Fruit fly (Drosophila melanogaster) whole organism, prepupa: ENCODE data around the gene CG10470.

Experiments used
- Blimp-1 ChIP-seq: fragments of 200-800 bp; sonication (Bioruptor generic); optimal IDR thresholded peaks from 3 replicates; lab custom pipeline; 2017; ENCODE audit warnings: missing biosample characterization, missing genetic modification characterization, mild to moderate bottlenecking, moderate library complexity, missing genetic modification reagents
- CG10669 ChIP-seq: fragments of 200-800 bp; sonication (Bioruptor generic); optimal IDR thresholded peaks from 3 replicates; lab custom pipeline; 2018; ENCODE audit warnings: missing biosample characterization, mild to moderate bottlenecking, missing genetic modification characterization, moderate library complexity
- CG11294 ChIP-seq: fragments of 200-800 bp; sonication (Bioruptor generic); IDR thresholded peaks from 2 replicates; pipeline ENCODE4 v1.3.6; 2022; ENCODE audit warnings: missing biosample characterization, missing genetic modification characterization
- CG3032 ChIP-seq: fragments of 200-800 bp; optimal IDR thresholded peaks from 2 replicates; lab custom pipeline; 2019; ENCODE audit warnings: missing biosample characterization, mild to moderate bottlenecking, missing genetic modification characterization, moderate library complexity
- CG31627 ChIP-seq: fragments of 200-800 bp; sonication (Bioruptor generic); optimal IDR thresholded peaks from 3 replicates; lab custom pipeline; 2016; ENCODE audit warnings: missing biosample characterization, missing genetic modification characterization
- CG32006 ChIP-seq: fragments of 200-800 bp; sonication (Bioruptor generic); optimal IDR thresholded peaks from 3 replicates; lab custom pipeline; 2017; ENCODE audit warnings: missing biosample characterization, mild to moderate bottlenecking, missing genetic modification characterization
- CG34406 ChIP-seq: fragments of 200-800 bp; sonication (Bioruptor generic); optimal IDR thresholded peaks from 3 replicates; lab custom pipeline; 2016; ENCODE audit warnings: missing biosample characterization, missing genetic modification characterization
- CG4318 ChIP-seq: fragments of 200-800 bp; sonication (Bioruptor generic); optimal IDR thresholded peaks from 3 replicates; lab custom pipeline; 2017; ENCODE audit warnings: missing biosample characterization, mild to moderate bottlenecking, missing genetic modification characterization
- CG6276 ChIP-seq: fragments of 200-800 bp; sonication (Bioruptor generic); optimal IDR thresholded peaks from 2 replicates; lab custom pipeline; 2017; ENCODE audit warnings: missing biosample characterization, mild to moderate bottlenecking, missing genetic modification characterization
- CG6808 ChIP-seq: fragments of 200-800 bp; sonication (Bioruptor generic); optimal IDR thresholded peaks from 3 replicates; lab custom pipeline; 2017; ENCODE audit warnings: missing biosample characterization, missing genetic modification characterization, mild to moderate bottlenecking, moderate library complexity, missing genetic modification reagents
- CG6854 ChIP-seq: fragments of 200-800 bp; sonication (Bioruptor generic); optimal IDR thresholded peaks from 2 replicates; lab custom pipeline; 2017; ENCODE audit warnings: missing biosample characterization, mild to moderate bottlenecking, missing genetic modification characterization
- CG8119 ChIP-seq: fragments of 200-800 bp; sonication (Bioruptor generic); IDR thresholded peaks from 3 replicates; pipeline ENCODE4 v1.3.6; 2022; ENCODE audit warnings: missing biosample characterization, missing genetic modification characterization
- CG8319 ChIP-seq: fragments of 200-800 bp; sonication (Bioruptor generic); optimal IDR thresholded peaks from 3 replicates; lab custom pipeline; 2016; ENCODE audit warnings: missing biosample characterization, missing genetic modification characterization
- CG8632 ChIP-seq: fragments of 200-800 bp; sonication (Bioruptor generic); optimal IDR thresholded peaks from 3 replicates; lab custom pipeline; 2016; ENCODE audit warnings: missing biosample characterization, missing genetic modification characterization
- CG9139 ChIP-seq: fragments of 200-800 bp; sonication (Bioruptor generic); optimal IDR thresholded peaks from 3 replicates; lab custom pipeline; 2017; ENCODE audit warnings: missing biosample characterization, mild to moderate bottlenecking, missing genetic modification characterization
- Eip75B ChIP-seq: fragments of 200-800 bp; sonication (Bioruptor generic); optimal IDR thresholded peaks from 3 replicates; lab custom pipeline; 2016; ENCODE audit warnings: missing biosample characterization, missing genetic modification characterization
- Eip78C ChIP-seq: fragments of 200-800 bp; sonication (Bioruptor generic); peaks from one replicate; lab custom pipeline; 2016; ENCODE audit warnings: missing biosample characterization, missing genetic modification characterization
- Eip93F ChIP-seq: fragments of 200-800 bp; sonication (Bioruptor generic); optimal IDR thresholded peaks from 2 replicates; lab custom pipeline; 2016; ENCODE audit warnings: missing biosample characterization, mild to moderate bottlenecking, missing genetic modification characterization
- Ets96B ChIP-seq: fragments of 200-800 bp; optimal IDR thresholded peaks from 2 replicates; lab custom pipeline; 2019; ENCODE audit warnings: missing biosample characterization, mild to moderate bottlenecking, missing genetic modification characterization, moderate library complexity
- Hr39 ChIP-seq: fragments of 200-800 bp; sonication (Bioruptor generic); optimal IDR thresholded peaks from 2 replicates; lab custom pipeline; 2016; ENCODE audit warnings: missing biosample characterization, missing genetic modification characterization
- Met ChIP-seq: fragments of 200-800 bp; sonication (Bioruptor generic); optimal IDR thresholded peaks from 3 replicates; lab custom pipeline; 2016; ENCODE audit warnings: missing biosample characterization, missing genetic modification characterization
- Smox ChIP-seq: fragments of 200-800 bp; sonication (Bioruptor generic); optimal IDR thresholded peaks from 3 replicates; lab custom pipeline; 2016; ENCODE audit warnings: missing biosample characterization, missing genetic modification characterization
- Sox14 ChIP-seq: fragments of 200-800 bp; sonication (Bioruptor generic); optimal IDR thresholded peaks from 3 replicates; lab custom pipeline; 2016; ENCODE audit warnings: missing biosample characterization, missing genetic modification characterization
- Sox15 ChIP-seq: fragments of 200-800 bp; sonication (Bioruptor generic); optimal IDR thresholded peaks from 3 replicates; lab custom pipeline; 2016; ENCODE audit warnings: missing biosample characterization, missing genetic modification characterization
- achi ChIP-seq: fragments of 200-800 bp; sonication (Bioruptor generic); optimal IDR thresholded peaks from 3 replicates; lab custom pipeline; 2016; ENCODE audit warnings: missing biosample characterization, missing genetic modification characterization
- acj6 ChIP-seq: fragments of 200-800 bp; sonication (Bioruptor generic); optimal IDR thresholded peaks from 3 replicates; lab custom pipeline; 2016; ENCODE audit warnings: missing biosample characterization, missing genetic modification characterization
- cyc ChIP-seq: fragments of 200-800 bp; sonication (Bioruptor generic); optimal IDR thresholded peaks from 3 replicates; lab custom pipeline; 2016; ENCODE audit warnings: missing biosample characterization, missing genetic modification characterization
- dac ChIP-seq: fragments of 200-800 bp; sonication (Bioruptor generic); optimal IDR thresholded peaks from 2 replicates; lab custom pipeline; 2017; ENCODE audit warnings: missing biosample characterization, mild to moderate bottlenecking, missing genetic modification characterization
- eg ChIP-seq: fragments of 200-800 bp; sonication (Bioruptor generic); IDR thresholded peaks from 3 replicates; pipeline ENCODE4 v1.3.6; 2022; ENCODE audit warnings: missing biosample characterization, missing genetic modification characterization
- esn ChIP-seq: fragments of 200-800 bp; sonication (Bioruptor generic); optimal IDR thresholded peaks from 2 replicates; lab custom pipeline; 2016; ENCODE audit warnings: missing biosample characterization, mild to moderate bottlenecking, missing genetic modification characterization, moderate library complexity
- fd59A ChIP-seq: fragments of 200-800 bp; sonication (Bioruptor generic); optimal IDR thresholded peaks from 2 replicates; lab custom pipeline; 2017; ENCODE audit warnings: missing biosample characterization, mild to moderate bottlenecking, missing genetic modification characterization, missing genetic modification reagents
- fd85E ChIP-seq: fragments of 200-800 bp; sonication (Bioruptor generic); optimal IDR thresholded peaks from 3 replicates; lab custom pipeline; 2016; ENCODE audit warnings: missing biosample characterization, missing genetic modification characterization
- lz ChIP-seq: fragments of 200-800 bp; sonication (Bioruptor generic); optimal IDR thresholded peaks from 3 replicates; lab custom pipeline; 2016; ENCODE audit warnings: missing biosample characterization, missing genetic modification characterization
- ss ChIP-seq, 2 experiments: fragments of 200-800 bp; sonication (Bioruptor generic); optimal IDR thresholded peaks; 2 replicates in 1 of 2; 3 replicates in 1 of 2; lab custom pipeline; 2017 to 2018; ENCODE audit warnings: mild to moderate bottlenecking in 2 of 2, missing biosample characterization in 2 of 2, missing genetic modification characterization in 2 of 2, moderate library complexity in 1 of 2
- vri ChIP-seq: fragments of 200-800 bp; sonication (Bioruptor generic); optimal IDR thresholded peaks from 3 replicates; lab custom pipeline; 2016; ENCODE audit warnings: missing biosample characterization, mild to moderate bottlenecking, missing genetic modification characterization

The CG10470 gene

dm6 chr2L:19063090-19063692 is 14.3 kb downstream of the CG10470 start, which contains the start of gene Dus4:
Gene Dus4, plus strand, starts transcription at chr2L:19063295.
- TF ChIP-seq CG8319 (GFP tag; lab: Kevin White, UChicago): no peak
- no peak for TF ChIP-seq Eip75B
- no peak for TF ChIP-seq CG4318 (GFP tag; lab: Kevin White, UChicago)
- no peak for TF ChIP-seq CG6854 (GFP tag; lab: Kevin White, UChicago)
- no peak for TF ChIP-seq CG3032 (tag; lab: Kevin White, UChicago)
- TF ChIP-seq CG8632: no peak
- TF ChIP-seq dac (GFP tag; lab: Kevin White, UChicago): no peak
- TF ChIP-seq lz (GFP tag; lab: Kevin White, UChicago): no peak
- no peak for TF ChIP-seq CG6808 (GFP tag; lab: Kevin White, UChicago)

DNA sequence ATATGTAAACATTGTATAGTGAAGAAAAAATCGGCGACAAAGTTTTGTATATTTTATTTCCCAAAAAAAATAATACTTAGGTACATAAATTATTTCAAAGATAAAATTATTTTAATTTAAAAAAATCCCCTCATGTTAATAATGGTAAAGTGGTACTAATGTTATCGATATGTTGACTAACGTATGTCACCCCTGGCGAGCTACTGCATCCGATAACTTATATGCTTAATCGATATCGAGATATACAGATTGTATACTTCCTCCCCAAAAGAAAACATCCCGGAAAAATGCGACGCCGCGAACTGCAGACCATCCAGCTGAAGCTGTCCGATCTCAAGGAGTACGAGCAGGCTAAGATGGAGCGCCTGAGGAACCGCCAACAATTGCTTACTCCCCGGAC is 15.8 kb downstream of the CG10470 start, which contains the start of gene CG17343:
CG17343 (plus strand) TSS at position 224 of the 400 bp plus-strand sequence.
- TF ChIP-seq Eip93F (GFP tag; lab: Kevin White, UChicago) (no peak), CG10669 (GFP tag; lab: Kevin White, UChicago) (no peak), Met (GFP tag; lab: Kevin White, UChicago) (no peak), vri (GFP tag; lab: Kevin White, UChicago) (no peak), CG31627 (GFP tag; lab: Kevin White, UChicago) (no peak), CG8119 (no peak), achi (GFP tag; lab: Kevin White, UChicago) (no peak), CG6276 (GFP tag; lab: Kevin White, UChicago) (no peak), cyc (GFP tag; lab: Kevin White, UChicago) (no peak), Smox (GFP tag; lab: Kevin White, UChicago) (no peak), CG6854 (GFP tag; lab: Kevin White, UChicago) (no peak), CG11294 (GFP tag; lab: Robert Waterston, UW) (no peak), fd85E (no peak), fd59A (GFP tag; lab: Kevin White, UChicago) (no peak), Ets96B (tag; lab: Kevin White, UChicago) (no peak), Hr39 (no peak), Eip75B (no peak)

DNA sequence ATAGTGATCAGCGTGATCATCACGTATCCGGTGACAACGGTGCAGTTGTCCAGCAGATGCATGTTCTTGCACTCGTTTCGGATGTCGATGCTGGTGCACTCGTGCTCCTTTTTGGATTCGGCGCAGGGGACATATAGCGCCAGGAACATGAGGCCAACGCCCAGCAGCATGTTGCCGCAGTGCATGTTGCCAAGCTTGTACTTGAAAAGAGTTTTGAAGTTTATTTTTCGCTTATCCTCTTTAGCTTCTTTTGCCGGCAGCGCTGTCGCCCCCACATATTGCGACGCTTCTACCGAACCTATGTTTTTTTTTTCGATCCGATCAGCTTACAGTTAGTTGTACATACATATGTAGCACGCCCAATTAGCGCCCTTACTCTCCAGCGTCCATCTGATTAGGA is 19.5 kb downstream of the CG10470 start:
- TF ChIP-seq Met (GFP tag; lab: Kevin White, UChicago) (no peak), dac (GFP tag; lab: Kevin White, UChicago) (no peak), CG9139 (GFP tag; lab: Kevin White, UChicago) (no peak), Blimp-1 (GFP tag; lab: Kevin White, UChicago) (no peak), Sox15 (GFP tag; lab: Kevin White, UChicago) (no peak), acj6 (GFP tag; lab: Kevin White, UChicago) (no peak), CG11294 (GFP tag; lab: Robert Waterston, UW) (no peak), Smox (GFP tag; lab: Kevin White, UChicago) (no peak), Sox14 (GFP tag; lab: Kevin White, UChicago) (no peak), CG10669 (GFP tag; lab: Kevin White, UChicago) (no peak), ss (GFP tag; optimal IDR thresholded peaks at IDR 0.05; lab: Kevin White, UChicago) (no peak)

- TF ChIP-seq CG34406 (GFP tag; lab: Kevin White, UChicago) (no peak), Hr39 (peak; percentile 1), Eip78C (peak; percentile 74), CG32006 (peak; percentile 47), esn (no peak), eg (peak; percentile 55; the same call in 2 of the 3 replicates), CG4318 (GFP tag; lab: Kevin White, UChicago) (no peak)
Observed at dm6 chr2L:19069548-19070145, 20.8 kb downstream of the CG10470 start, which contains the start of gene CG10702. Gene CG10702, minus strand, starts transcription at chr2L:19069851.
